Worm (Caenorhabditis elegans) whole organism, mixed stage, embryonic: ENCODE data around the gene chw-1.

Experiments
- ceh-39 ChIP-seq: fragments of 150-350 bp; optimal IDR thresholded peaks from 2 replicates; lab custom pipeline; 2014; ENCODE audit warnings: missing biosample characterization, missing genetic modification characterization
- ceh-43 ChIP-seq: fragments of 200-800 bp; sonication (Bioruptor generic); optimal IDR thresholded peaks from 2 replicates; lab custom pipeline; 2018; ENCODE audit warnings: mild to moderate bottlenecking, missing genetic modification characterization, moderate library complexity, missing compliant biosample characterization
- elt-3 ChIP-seq: fragments of 150-350 bp; optimal IDR thresholded peaks from 2 replicates; lab custom pipeline; 2014; ENCODE audit warnings: missing biosample characterization, missing genetic modification characterization
- nhr-12 ChIP-seq: fragments of 150-350 bp; optimal IDR thresholded peaks from 2 replicates; lab custom pipeline; 2014; ENCODE audit warnings: missing biosample characterization, missing genetic modification characterization
- sptf-1 ChIP-seq: sonication (generic microtip); optimal IDR thresholded peaks from 2 replicates; lab custom pipeline; 2017; ENCODE audit warnings: mild to moderate bottlenecking, missing genetic modification characterization, moderate library complexity, missing compliant biosample characterization

DNA sequence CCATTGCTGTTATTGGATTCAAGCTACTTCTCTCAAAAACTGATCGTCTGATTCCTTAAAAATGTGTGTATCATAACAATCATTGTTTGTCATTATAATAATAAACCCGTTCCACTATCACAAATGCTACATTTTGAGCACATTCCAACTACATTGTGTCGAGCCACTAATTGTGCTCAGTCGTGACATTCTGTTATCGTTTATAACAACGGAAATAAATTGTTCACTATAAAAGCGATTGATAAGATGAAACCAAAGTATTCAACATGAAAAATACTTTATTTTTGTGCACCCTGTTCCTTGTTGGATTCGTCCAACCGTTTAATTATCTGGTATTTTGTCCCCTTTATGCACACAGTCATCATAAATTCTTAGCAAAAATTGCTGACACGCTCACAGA, 31.1 kb downstream of the chw-1 start, which contains the start of gene ugt-33:
- TF ChIP-seq ceh-43, result no peak
- TF ChIP-seq ceh-39 (tag; lab: Kevin White, UChicago), result no peak
- TF ChIP-seq nhr-12, result no peak
- TF ChIP-seq sptf-1 (tag; lab: Kevin White, UChicago), result no peak
- TF ChIP-seq elt-3 (tag; lab: Kevin White, UChicago), result no peak
